Fruit fly (Drosophila melanogaster) whole organism, embryonic: ENCODE measurements around the gene Mrtf.

Experiments used
- CG1233 ChIP-seq: fragments of 200-800 bp; sonication (Bioruptor generic); optimal IDR thresholded peaks from 4 replicates; lab custom pipeline; 2018; ENCODE audit warnings: missing biosample characterization, mild to moderate bottlenecking, missing genetic modification characterization
- salm ChIP-seq: fragments of 200-800 bp; sonication (Bioruptor generic); optimal IDR thresholded peaks from 2 replicates; lab custom pipeline; 2018; ENCODE audit warnings: missing biosample characterization, mild to moderate bottlenecking, missing genetic modification characterization

DNA sequence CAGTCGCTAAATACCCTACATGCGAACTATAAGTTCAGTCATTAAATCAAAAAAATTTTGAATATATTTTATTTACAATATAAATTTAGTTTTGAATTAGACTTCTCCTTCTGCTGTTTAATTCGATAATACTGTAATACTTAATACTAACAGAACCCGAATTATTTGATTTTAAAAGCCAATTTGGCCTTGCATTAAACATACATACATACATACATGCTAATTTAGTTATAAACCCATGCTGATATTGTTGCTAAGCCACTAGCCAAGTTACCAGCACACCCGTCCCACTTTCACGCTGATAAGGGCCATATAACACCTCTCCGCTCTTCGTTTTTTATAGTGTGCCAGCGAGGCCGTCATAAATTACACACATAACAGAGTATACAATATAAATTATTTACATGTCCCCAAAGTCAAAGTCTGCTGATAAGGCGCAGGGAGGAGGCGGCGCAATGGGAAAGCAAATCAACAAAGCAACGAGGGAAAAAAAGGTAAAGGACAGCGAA is 32.8 kb upstream of the Mrtf start:
- peak; percentile 56 for TF ChIP-seq CG1233 (GFP tag; lab: Kevin White, UChicago)
- peak; percentile 80 for TF ChIP-seq salm
